Fruit fly (Drosophila melanogaster) whole organism, embryonic: ENCODE measurements around the gene CG32845.

Source experiments
- CG10431 ChIP-seq: fragments of 200-800 bp; sonication (Bioruptor generic); optimal IDR thresholded peaks from 3 replicates; lab custom pipeline; 2018; ENCODE audit warnings: missing biosample characterization, mild to moderate bottlenecking, missing genetic modification characterization
- CG12769 ChIP-seq: fragments of 200-800 bp; sonication (Bioruptor generic); optimal IDR thresholded peaks from 2 replicates; lab custom pipeline; 2019; ENCODE audit warnings: missing biosample characterization, mild to moderate bottlenecking, missing genetic modification characterization, moderate library complexity
- CG34224 ChIP-seq: fragments of 200-800 bp; sonication (Bioruptor generic); IDR thresholded peaks from 3 replicates; pipeline ENCODE4 v1.3.6; 2022; ENCODE audit warnings: missing biosample characterization, missing genetic modification characterization; ENCODE audit not compliant: partially characterized antibody
- Hsf ChIP-seq: fragments of 200-800 bp; sonication (Bioruptor generic); optimal IDR thresholded peaks from 3 replicates; lab custom pipeline; 2016; ENCODE audit warnings: missing biosample characterization, missing genetic modification characterization
- Lpt ChIP-seq: fragments of >200 bp; optimal IDR thresholded peaks from 2 replicates; lab custom pipeline; 2018; ENCODE audit warnings: missing biosample characterization, missing genetic modification characterization
- Neu2 ChIP-seq: fragments of 200-800 bp; sonication (Bioruptor generic); optimal IDR thresholded peaks from 3 replicates; lab custom pipeline; 2016; ENCODE audit warnings: missing biosample characterization, missing genetic modification characterization, borderline replicate concordance
- danr ChIP-seq: fragments of 200-800 bp; sonication (Bioruptor generic); IDR thresholded peaks from 2 replicates; pipeline ENCODE4 v1.3.6; 2022; ENCODE audit warnings: missing biosample characterization, missing genetic modification characterization
- fd102C ChIP-seq: fragments of 200-800 bp; sonication (Bioruptor generic); optimal IDR thresholded peaks from 2 replicates; lab custom pipeline; 2018; ENCODE audit warnings: missing biosample characterization, mild to moderate bottlenecking, missing genetic modification characterization, moderate library complexity
- pnt ChIP-seq: fragments of 200-800 bp; sonication (Bioruptor generic); optimal IDR thresholded peaks from 3 replicates; lab custom pipeline; 2016; ENCODE audit warnings: missing biosample characterization, missing genetic modification characterization
- scrt ChIP-seq: fragments of 200-800 bp; sonication (Bioruptor generic); optimal IDR thresholded peaks from 2 replicates; lab custom pipeline; 2018; ENCODE audit warnings: missing biosample characterization, mild to moderate bottlenecking, missing genetic modification characterization, moderate library complexity
- vfl ChIP-seq: fragments of 200-800 bp; sonication (Bioruptor generic); optimal IDR thresholded peaks from 2 replicates; lab custom pipeline; 2016; ENCODE audit warnings: missing biosample characterization, missing genetic modification characterization

DNA sequence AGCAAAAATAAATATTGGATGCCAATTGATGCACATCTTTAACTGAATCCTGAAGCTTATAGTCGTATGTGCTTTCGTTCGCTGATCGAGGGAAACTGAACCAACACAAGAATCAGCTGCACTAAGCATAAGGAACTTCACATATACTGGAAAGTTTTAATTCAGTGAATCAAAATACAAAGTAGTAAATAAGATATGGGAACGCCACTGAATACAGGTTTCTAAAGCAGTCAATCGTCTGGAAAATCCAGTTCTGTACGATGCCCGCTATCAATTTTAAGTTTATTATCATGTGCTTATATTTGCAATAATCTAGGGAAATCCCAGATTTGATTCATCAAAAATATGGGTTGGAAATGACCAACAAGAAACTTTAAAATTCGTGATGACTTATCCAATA is 40.9 kb downstream of the CG32845 start, which contains the start of gene CG34454:
- TF ChIP-seq fd102C (GFP tag; lab: Kevin White, UChicago) (no peak), pnt (GFP tag; lab: Kevin White, UChicago) (no peak), Lpt (GFP tag; lab: Kevin White, UChicago) (no peak), CG34224 (no peak), CG10431 (GFP tag; lab: Kevin White, UChicago) (no peak), scrt (GFP tag; lab: Kevin White, UChicago) (no peak), Hsf (GFP tag; lab: Kevin White, UChicago) (no peak), Neu2 (no peak), CG12769 (tag; lab: Kevin White, UChicago) (no peak), vfl (GFP tag; lab: Kevin White, UChicago) (no peak), danr (GFP tag; lab: Robert Waterston, UW) (no peak)
